Fruit fly (Drosophila melanogaster): ENCODE measurements around the gene CG9331.

DNA sequence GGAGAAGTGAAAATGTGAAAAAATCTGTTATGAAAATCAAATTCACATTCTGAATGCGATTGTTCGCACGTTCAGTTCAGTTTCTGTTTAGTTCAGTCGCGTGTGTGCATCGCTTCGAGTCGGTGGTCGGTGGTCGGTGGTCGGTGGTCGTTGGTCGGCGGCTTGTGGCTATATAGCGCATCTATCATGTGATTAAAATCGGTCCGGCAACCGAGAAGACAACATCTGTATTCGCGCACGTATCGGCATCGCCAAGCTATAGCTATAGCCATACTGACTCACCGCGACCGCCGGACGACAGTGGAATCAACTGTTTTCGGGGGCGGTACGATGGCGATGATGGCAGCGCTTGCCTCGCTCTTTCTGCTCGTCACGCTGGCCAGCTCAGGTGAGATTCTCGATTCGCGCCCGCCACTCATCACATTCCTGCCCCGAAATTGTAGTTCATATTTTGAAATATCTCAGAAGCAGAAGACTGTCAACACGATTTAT, 47.2 kb downstream of the CG9331 start, which contains the start of gene CG14401:
- TF ChIP-seq B-H1 (GFP tag; IDR thresholded peaks at IDR 0.05) (no peak), Sry-δ (GFP tag; optimal IDR thresholded peaks at IDR 0.05) (no peak), ham (GFP tag; IDR thresholded peaks at IDR 0.05) (no peak), sr (GFP tag; IDR thresholded peaks at IDR 0.05) (no peak; the same call in 2 of the 3 replicates), sens-2 (GFP tag; IDR thresholded peaks at IDR 0.05) (no peak), toy (GFP tag; IDR thresholded peaks at IDR 0.05) (no peak), CG3407 (GFP tag; optimal IDR thresholded peaks at IDR 0.05) (no peak), inv (GFP tag; IDR thresholded peaks at IDR 0.05; ENCODE audit: partially characterized antibody) (no peak), YL-1 (GFP tag; optimal IDR thresholded peaks at IDR 0.05) (no peak), CG6254 (GFP tag; optimal IDR thresholded peaks at IDR 0.05) (no peak), Nf-YB (GFP tag; optimal IDR thresholded peaks at IDR 0.05) (no peak), CG1233 (GFP tag; optimal IDR thresholded peaks at IDR 0.05) (no peak), CG10366 (GFP tag; IDR thresholded peaks at IDR 0.05) (no peak), bigmax (GFP tag; optimal IDR thresholded peaks at IDR 0.05) (no peak)

Data from whole organism, embryonic.